Worm (Caenorhabditis elegans) whole organism, young adult: ENCODE data around the gene gtf-2E2.
A peak's percentile ranks its signal among the peaks of the same experiment; 100 is the strongest.

ENCODE experiments used
- B0336.3 ChIP-seq: fragments of 200-800 bp; sonication (Bioruptor generic); IDR thresholded peaks from 2 replicates; pipeline ENCODE4 v1.3.6; 2022; ENCODE audit warnings: missing genetic modification characterization, missing compliant biosample characterization
- F23B12.7 ChIP-seq: sonication (generic microtip); optimal IDR thresholded peaks from 2 replicates; lab custom pipeline; 2017; ENCODE audit warnings: missing genetic modification characterization, mild to moderate bottlenecking, missing compliant biosample characterization, antibody characterized with exemption, moderate library complexity; ENCODE audit not compliant: insufficient read depth
- F33H1.4 ChIP-seq: fragments of 200-800 bp; sonication (Bioruptor generic); IDR thresholded peaks from 2 replicates; pipeline ENCODE4 v1.3.6; 2022; ENCODE audit warnings: missing genetic modification reagents, missing genetic modification characterization, missing compliant biosample characterization
- F39B2.1 ChIP-seq: fragments of 200-800 bp; sonication (Bioruptor generic); IDR thresholded peaks from 2 replicates; pipeline ENCODE4 v1.3.6; 2022; ENCODE audit warnings: missing genetic modification reagents, missing genetic modification characterization, missing compliant biosample characterization
- K12H6.12 ChIP-seq: fragments of 200-800 bp; sonication (Bioruptor generic); optimal IDR thresholded peaks from 2 replicates; lab custom pipeline; 2018; ENCODE audit warnings: mild to moderate bottlenecking, missing genetic modification characterization, missing compliant biosample characterization
- Y56A3A.18 ChIP-seq: fragments of 200-800 bp; sonication (Bioruptor generic); IDR thresholded peaks from 2 replicates; pipeline ENCODE4 v1.3.6; 2022; ENCODE audit warnings: missing genetic modification reagents, missing genetic modification characterization, missing compliant biosample characterization
- ama-1 ChIP-seq, 3 experiments: fragments of 150-350 bp in 1 of 3; sonication (generic microtip) in 2 of 3; optimal IDR thresholded peaks; 2 replicates each; lab custom pipeline; 2014 to 2018; ENCODE audit warnings: missing biosample characterization in 2 of 3, missing genetic modification characterization in 2 of 3, missing genetic modification reagents in 2 of 3
- aptf-3 ChIP-seq: fragments of 200-800 bp; sonication (Bioruptor generic); IDR thresholded peaks from 2 replicates; pipeline ENCODE4 v1.3.6; 2022; ENCODE audit warnings: missing genetic modification characterization, missing compliant biosample characterization
- atf-7 ChIP-seq: sonication (generic microtip); optimal IDR thresholded peaks from 2 replicates; lab custom pipeline; 2017; ENCODE audit warnings: mild to moderate bottlenecking, missing genetic modification characterization, missing compliant biosample characterization
- athp-1 ChIP-seq: sonication (generic microtip); optimal IDR thresholded peaks from 2 replicates; lab custom pipeline; 2017; ENCODE audit warnings: mild to moderate bottlenecking, missing genetic modification characterization, missing compliant biosample characterization
- attf-5 ChIP-seq: fragments of 200-800 bp; sonication (Bioruptor generic); optimal IDR thresholded peaks from 2 replicates; lab custom pipeline; 2018; ENCODE audit warnings: mild to moderate bottlenecking, missing genetic modification characterization, missing compliant biosample characterization
- bed-2 ChIP-seq: fragments of 200-800 bp; sonication (Bioruptor generic); IDR thresholded peaks from 2 replicates; pipeline ENCODE4 v1.3.6; 2022; ENCODE audit warnings: missing genetic modification reagents, missing genetic modification characterization, missing compliant biosample characterization
- ccch-3 ChIP-seq: fragments of 200-800 bp; sonication (Bioruptor generic); optimal IDR thresholded peaks from 2 replicates; lab custom pipeline; 2018; ENCODE audit warnings: mild to moderate bottlenecking, missing genetic modification characterization, missing compliant biosample characterization
- cebp-1 ChIP-seq, 2 experiments: fragments of 200-800 bp in 1 of 2; sonication (Bioruptor generic) in 1 of 2; sonication (generic microtip) in 1 of 2; IDR thresholded peaks in 1 of 2; optimal IDR thresholded peaks in 1 of 2; 2 replicates each; pipeline versions ENCODE4 v1.3.6 to Lab custom; 2017 to 2022; ENCODE audit warnings: missing compliant biosample characterization in 2 of 2, missing genetic modification characterization in 2 of 2, mild to moderate bottlenecking in 1 of 2, missing genetic modification reagents in 1 of 2, moderate library complexity in 1 of 2
- ceh-100 ChIP-seq: fragments of 200-800 bp; sonication (Bioruptor generic); IDR thresholded peaks from 2 replicates; pipeline ENCODE4 v1.3.6; 2022; ENCODE audit warnings: missing genetic modification reagents, missing genetic modification characterization, missing compliant biosample characterization
- ceh-40 ChIP-seq: fragments of 200-800 bp; sonication (Bioruptor generic); IDR thresholded peaks from 2 replicates; pipeline ENCODE4 v1.3.6; 2022; ENCODE audit warnings: missing genetic modification characterization, missing compliant biosample characterization
- ceh-79 ChIP-seq: sonication (generic microtip); optimal IDR thresholded peaks from 2 replicates; lab custom pipeline; 2017; ENCODE audit warnings: mild to moderate bottlenecking, missing genetic modification characterization, missing compliant biosample characterization
- ceh-91 ChIP-seq: fragments of 200-800 bp; sonication (Bioruptor generic); IDR thresholded peaks from 2 replicates; pipeline ENCODE4 v1.3.6; 2022; ENCODE audit warnings: missing genetic modification reagents, missing genetic modification characterization, missing compliant biosample characterization
- chd-7 ChIP-seq: sonication (generic microtip); optimal IDR thresholded peaks from 2 replicates; lab custom pipeline; 2016; ENCODE audit warnings: mild to moderate bottlenecking, missing genetic modification characterization, moderate library complexity, missing compliant biosample characterization
- dpl-1 ChIP-seq: fragments of 150-350 bp; optimal IDR thresholded peaks from 2 replicates; lab custom pipeline; 2014; ENCODE audit warnings: missing biosample characterization, missing genetic modification reagents, missing genetic modification characterization
- egrh-3 ChIP-seq: fragments of 200-800 bp; sonication (Bioruptor generic); IDR thresholded peaks from 2 replicates; pipeline ENCODE4 v1.3.6; 2022; ENCODE audit warnings: missing genetic modification reagents, missing genetic modification characterization, missing compliant biosample characterization
- gei-17 ChIP-seq: fragments of 200-800 bp; sonication (Bioruptor generic); optimal IDR thresholded peaks from 2 replicates; lab custom pipeline; 2018; ENCODE audit warnings: mild to moderate bottlenecking, missing genetic modification characterization, missing compliant biosample characterization
- him-1 ChIP-seq: sonication (generic microtip); optimal IDR thresholded peaks from 2 replicates; lab custom pipeline; 2016; ENCODE audit warnings: missing genotype, missing genetic modification reagents, missing genetic modification characterization, missing compliant biosample characterization
- hlh-12 ChIP-seq: sonication (generic microtip); optimal IDR thresholded peaks from 2 replicates; lab custom pipeline; 2016; ENCODE audit warnings: missing genetic modification characterization, missing compliant biosample characterization
- hlh-26 ChIP-seq: fragments of 200-800 bp; sonication (Bioruptor generic); conservative IDR thresholded peaks from 2 replicates; pipeline ENCODE4 v1.3.6; 2022; ENCODE audit warnings: missing genetic modification reagents, missing genetic modification characterization, missing compliant biosample characterization
- hrde-1 ChIP-seq: sonication (generic microtip); optimal IDR thresholded peaks from 2 replicates; lab custom pipeline; 2016; ENCODE audit warnings: missing genetic modification characterization, mild to moderate bottlenecking, missing compliant biosample characterization, moderate library complexity, missing genotype, missing genetic modification reagents, borderline replicate concordance
- lin-35 ChIP-seq, 3 experiments: fragments of 150-350 bp in 2 of 3; sonication (generic microtip) in 1 of 3; optimal IDR thresholded peaks; 2 replicates each; lab custom pipeline; 2014 to 2018; ENCODE audit warnings: missing biosample characterization in 3 of 3, missing genetic modification characterization in 3 of 3, missing genetic modification reagents in 3 of 3
- lir-1 ChIP-seq: fragments of 200-800 bp; sonication (Bioruptor generic); conservative IDR thresholded peaks from 2 replicates; pipeline ENCODE4 v1.3.6; 2022; ENCODE audit warnings: missing genetic modification reagents, missing genetic modification characterization, missing compliant biosample characterization
- madf-3 ChIP-seq: fragments of 200-800 bp; sonication (Bioruptor generic); IDR thresholded peaks from 2 replicates; pipeline ENCODE4 v1.3.6; 2022; ENCODE audit warnings: missing genetic modification reagents, missing genetic modification characterization, missing compliant biosample characterization
- madf-8 ChIP-seq: fragments of 200-800 bp; sonication (Bioruptor generic); conservative IDR thresholded peaks from 2 replicates; pipeline ENCODE4 v1.3.6; 2022; ENCODE audit warnings: missing genetic modification reagents, missing genetic modification characterization, missing compliant biosample characterization
- mcd-1 ChIP-seq: fragments of 200-800 bp; sonication (Bioruptor generic); IDR thresholded peaks from 2 replicates; pipeline ENCODE4 v1.3.6; 2022; ENCODE audit warnings: missing genetic modification reagents, missing genetic modification characterization, missing compliant biosample characterization
- mes-4 ChIP-seq: sonication (generic microtip); optimal IDR thresholded peaks from 2 replicates; lab custom pipeline; 2016; ENCODE audit warnings: missing genotype, missing genetic modification characterization, missing compliant biosample characterization
- nfyb-1 ChIP-seq: fragments of 200-800 bp; sonication (Bioruptor generic); IDR thresholded peaks from 2 replicates; pipeline ENCODE4 v1.3.6; 2022; ENCODE audit warnings: missing genetic modification reagents, missing genetic modification characterization, missing compliant biosample characterization
- pbrm-1 ChIP-seq: fragments of 200-800 bp; sonication (Bioruptor generic); IDR thresholded peaks from 2 replicates; pipeline ENCODE4 v1.3.6; 2022; ENCODE audit warnings: missing genetic modification reagents, missing genetic modification characterization, missing compliant biosample characterization
- rcor-1 ChIP-seq: fragments of 200-800 bp; sonication (Bioruptor generic); IDR thresholded peaks from 2 replicates; pipeline ENCODE4 v1.3.6; 2022; ENCODE audit warnings: missing genetic modification reagents, missing genetic modification characterization, missing compliant biosample characterization
- rpc-1 ChIP-seq, 2 experiments: fragments of 150-350 bp in 1 of 2; sonication (generic microtip) in 1 of 2; optimal IDR thresholded peaks; 2 replicates each; lab custom pipeline; 2014 to 2018; ENCODE audit warnings: missing biosample characterization in 1 of 2, missing genetic modification characterization in 1 of 2, missing genetic modification reagents in 1 of 2, missing genotype in 1 of 2
- snpc-3.4 ChIP-seq: sonication (generic microtip); optimal IDR thresholded peaks from 2 replicates; lab custom pipeline; 2017; ENCODE audit warnings: missing genetic modification characterization, mild to moderate bottlenecking, missing compliant biosample characterization, antibody characterized with exemption, moderate library complexity, missing genotype, missing genetic modification reagents
- tbx-9 ChIP-seq: sonication (generic microtip); optimal IDR thresholded peaks from 2 replicates; lab custom pipeline; 2016; ENCODE audit warnings: borderline replicate concordance, missing genetic modification characterization, inconsistent platforms, missing compliant biosample characterization
- zfh-2 ChIP-seq: fragments of 200-800 bp; sonication (Bioruptor generic); conservative IDR thresholded peaks from 2 replicates; pipeline ENCODE4 v1.3.6; 2022; ENCODE audit warnings: missing genetic modification reagents, missing genetic modification characterization, missing compliant biosample characterization
- ztf-22 ChIP-seq: fragments of 200-800 bp; sonication (Bioruptor generic); optimal IDR thresholded peaks from 2 replicates; lab custom pipeline; 2018; ENCODE audit warnings: mild to moderate bottlenecking, missing genetic modification characterization, moderate library complexity, missing compliant biosample characterization
- ztf-25 ChIP-seq: fragments of 200-800 bp; sonication (Bioruptor generic); IDR thresholded peaks from 2 replicates; pipeline ENCODE4 v1.3.6; 2022; ENCODE audit warnings: missing genetic modification reagents, missing genetic modification characterization, missing compliant biosample characterization

gtf-2E2 gene

ce11 chrII:11544714-11545113 is 2.4 kb upstream of the gtf-2E2 start, which contains the start of gene F54D5.9 (continued):
- no peak for TF ChIP-seq pbrm-1 (GFP tag; lab: Robert Waterston, UW)
- peak; percentile 80 for TF ChIP-seq madf-8

ce11 chrII:11542958-11543357 is 663 bp upstream of the gtf-2E2 start:
- TF ChIP-seq zfh-2 (GFP tag; lab: Robert Waterston, UW) (peak; percentile 30; the same call in 1 of the 2 replicates), tbx-9 (tag; lab: Kevin White, UChicago) (no peak), K12H6.12 (tag; lab: Kevin White, UChicago) (no peak), atf-7 (no peak), bed-2 (GFP tag; lab: Robert Waterston, UW) (no peak), snpc-3.4 (tag; lab: Kevin White, UChicago) (no peak), lin-35 (GFP tag; optimal IDR thresholded peaks at IDR 0.05; lab: Kevin White, UChicago) (no peak), dpl-1 (GFP tag; lab: Kevin White, UChicago) (no peak)

- TF ChIP-seq snpc-3.4 (tag; lab: Kevin White, UChicago) (peak; percentile 32), F23B12.7 (no peak), chd-7 (tag; lab: Kevin White, UChicago) (no peak), madf-3 (GFP tag; lab: Robert Waterston, UW) (no peak), cebp-1 (GFP tag; IDR thresholded peaks at IDR 0.05; lab: Robert Waterston, UW) (no peak), cebp-1 (tag; optimal IDR thresholded peaks at IDR 0.05; lab: Kevin White, UChicago) (peak; percentile 6)
Measured at ce11 chrII:11538741-11539140, 3.6 kb downstream of the gtf-2E2 start, which contains the start of gene Y62F5A.9. Gene Y62F5A.9, minus strand, starts transcription at chrII:11538841.

ce11 chrII:11537606-11538016 is 4.7 kb downstream of the gtf-2E2 start:
- TF ChIP-seq B0336.3: 0 out of 2 replicates have a peak, but pooled peaks have one; percentile 24
- no peak for TF ChIP-seq mcd-1 (GFP tag; lab: Robert Waterston, UW)
- TF ChIP-seq hlh-12: no peak
- TF ChIP-seq F33H1.4 (GFP tag; lab: Robert Waterston, UW): no peak
- TF ChIP-seq ceh-91 (GFP tag; lab: Robert Waterston, UW): no peak
- no peak for TF ChIP-seq atf-7
- TF ChIP-seq ama-1 (optimal IDR thresholded peaks at IDR 0.05; lab: Kevin White, UChicago): no peak
- TF ChIP-seq ama-1 (GFP tag; optimal IDR thresholded peaks at IDR 0.05; lab: Kevin White, UChicago): no peak
- TF ChIP-seq ceh-40 (GFP tag; lab: Robert Waterston, UW): no peak
- TF ChIP-seq hlh-26 (GFP tag; lab: Robert Waterston, UW): no peak
- TF ChIP-seq nfyb-1 (GFP tag; lab: Robert Waterston, UW): 0 out of 2 replicates have a peak, but pooled peaks have one; percentile 12
- no peak for TF ChIP-seq ceh-79
- no peak for TF ChIP-seq Y56A3A.18 (GFP tag; lab: Robert Waterston, UW)
- TF ChIP-seq rpc-1 (optimal IDR thresholded peaks at IDR 0.05; lab: Kevin White, UChicago): no peak
- TF ChIP-seq rpc-1 (tag; optimal IDR thresholded peaks at IDR 0.05; lab: Kevin White, UChicago): no peak
- no peak for TF ChIP-seq him-1
- no peak for TF ChIP-seq attf-5 (GFP tag; lab: Kevin White, UChicago)
- no peak for TF ChIP-seq ccch-3 (GFP tag; lab: Kevin White, UChicago)
- no peak for TF ChIP-seq ztf-22 (GFP tag; lab: Kevin White, UChicago)
- TF ChIP-seq ceh-100 (GFP tag; lab: Robert Waterston, UW): no peak
- TF ChIP-seq F23B12.7: no peak
- no peak for TF ChIP-seq F39B2.1 (GFP tag; lab: Robert Waterston, UW)
- TF ChIP-seq aptf-3: no peak
- TF ChIP-seq hrde-1 (tag; lab: Kevin White, UChicago): no peak
- no peak for TF ChIP-seq dpl-1 (GFP tag; lab: Kevin White, UChicago)
- no peak for TF ChIP-seq rcor-1 (GFP tag; lab: Robert Waterston, UW)
- no peak for TF ChIP-seq gei-17
- no peak for TF ChIP-seq madf-8
- TF ChIP-seq mes-4 (tag; lab: Kevin White, UChicago): no peak
- 0 out of 2 replicates have a peak, but pooled peaks have one; percentile 3 for TF ChIP-seq zfh-2 (GFP tag; lab: Robert Waterston, UW)
- no peak for TF ChIP-seq athp-1 (tag; lab: Kevin White, UChicago)
- no peak for TF ChIP-seq egrh-3 (GFP tag; lab: Robert Waterston, UW)
- 0 out of 2 replicates have a peak, but pooled peaks have one; percentile 10 for TF ChIP-seq lir-1
- TF ChIP-seq ztf-25 (GFP tag; lab: Robert Waterston, UW): 0 out of 2 replicates have a peak, but pooled peaks have one; percentile 43
